Worm (Caenorhabditis elegans) whole organism, L4 larva: ENCODE results near the gene F49C12.2.

Experiments
- aly-2 ChIP-seq: sonication (generic microtip); optimal IDR thresholded peaks from 2 replicates; lab custom pipeline; 2018; ENCODE audit warnings: missing biosample characterization, missing genetic modification characterization
- ama-1 ChIP-seq: fragments of 150-350 bp; optimal IDR thresholded peaks from 2 replicates; lab custom pipeline; 2014; ENCODE audit warnings: inconsistent platforms, mixed read lengths
- ceh-44 ChIP-seq: fragments of 200-800 bp; sonication (Bioruptor generic); IDR thresholded peaks from 2 replicates; pipeline ENCODE4 v1.3.6; 2022; ENCODE audit warnings: missing genetic modification reagents, missing genetic modification characterization, missing compliant biosample characterization
- egl-27 ChIP-seq: sonication (generic microtip); optimal IDR thresholded peaks from 3 replicates; lab custom pipeline; 2017; ENCODE audit warnings: missing biosample characterization, missing genetic modification reagents, missing genetic modification characterization
- fkh-10 ChIP-seq: fragments of 150-350 bp; optimal IDR thresholded peaks from 2 replicates; lab custom pipeline; 2014; ENCODE audit warnings: missing biosample characterization, missing genetic modification reagents, missing genetic modification characterization
- hif-1 ChIP-seq, 2 experiments: sonication (generic microtip); optimal IDR thresholded peaks; 2 replicates each; lab custom pipeline; 2016 to 2017; ENCODE audit warnings: missing compliant biosample characterization in 2 of 2, missing genetic modification characterization in 2 of 2, missing genetic modification reagents in 2 of 2, missing genotype in 2 of 2, mild to moderate bottlenecking in 1 of 2
- lin-39 ChIP-seq: fragments of 150-350 bp; optimal IDR thresholded peaks from 2 replicates; lab custom pipeline; 2014; ENCODE audit warnings: missing biosample characterization, missing genetic modification reagents, missing genetic modification characterization
- lsy-2 ChIP-seq, 2 experiments: fragments of 150-350 bp in 1 of 2; sonication (generic microtip) in 1 of 2; optimal IDR thresholded peaks; 2 replicates each; lab custom pipeline; 2014 to 2017; ENCODE audit warnings: missing biosample characterization in 2 of 2, missing genetic modification characterization in 2 of 2
- nhr-11 ChIP-seq: fragments of 150-350 bp; optimal IDR thresholded peaks from 2 replicates; lab custom pipeline; 2014; ENCODE audit warnings: missing biosample characterization, missing genetic modification characterization
- pqm-1 ChIP-seq: sonication (generic microtip); optimal IDR thresholded peaks from 2 replicates; lab custom pipeline; 2017; ENCODE audit warnings: missing biosample characterization, missing genetic modification characterization
- skn-1 ChIP-seq: fragments of 150-350 bp; optimal IDR thresholded peaks from 2 replicates; lab custom pipeline; 2014; ENCODE audit warnings: missing biosample characterization, missing genetic modification characterization
- unc-62 ChIP-seq, 3 experiments: fragments of 150-350 bp in 1 of 3; sonication (generic microtip); optimal IDR thresholded peaks in 2 of 3; peaks in 1 of 3; 1 replicate in 1 of 3; 2 replicates in 2 of 3; lab custom pipeline; 2014 to 2017; ENCODE audit warnings: missing biosample characterization in 3 of 3, missing genetic modification characterization in 3 of 3, missing genetic modification reagents in 3 of 3, missing genotype in 1 of 3
- zip-2 ChIP-seq: fragments of 150-350 bp; optimal IDR thresholded peaks from 2 replicates; lab custom pipeline; 2014; ENCODE audit warnings: missing biosample characterization, missing genetic modification characterization
- ztf-11 ChIP-seq: fragments of 150-350 bp; optimal IDR thresholded peaks from 2 replicates; lab custom pipeline; 2014; ENCODE audit warnings: missing biosample characterization, missing genetic modification characterization

ce11 chrIV:9251079-9251478 is 48.0 kb downstream of the F49C12.2 start, which contains the start of gene Y11D7A.8:
- TF ChIP-seq nhr-11 = no peak
- TF ChIP-seq fkh-10 (GFP tag; lab: Kevin White, UChicago) = no peak
- TF ChIP-seq pqm-1 (tag; lab: Kevin White, UChicago) = no peak
- no peak for TF ChIP-seq ztf-11 (tag; lab: Kevin White, UChicago)
- no peak for TF ChIP-seq zip-2
- no peak for TF ChIP-seq ama-1 (lab: Kevin White, UChicago)
- no peak for TF ChIP-seq lsy-2 (tag; optimal IDR thresholded peaks at IDR 0.05; lab: Kevin White, UChicago)
- TF ChIP-seq lin-39 (tag; lab: Kevin White, UChicago) = no peak
- TF ChIP-seq egl-27 (tag; lab: Kevin White, UChicago) = no peak
- TF ChIP-seq ceh-44 (GFP tag; lab: Robert Waterston, UW) = no peak
- no peak for TF ChIP-seq hif-1 (tag; optimal IDR thresholded peaks at IDR 0.05; lab: Kevin White, UChicago)
- no peak for TF ChIP-seq unc-62 (GFP tag; optimal IDR thresholded peaks at IDR 0.05 in 1 of 2; lab: Kevin White, UChicago)
- no peak for TF ChIP-seq unc-62 (tag; optimal IDR thresholded peaks at IDR 0.05; lab: Kevin White, UChicago)
- TF ChIP-seq aly-2 (tag; lab: Kevin White, UChicago) = no peak
- TF ChIP-seq skn-1 (tag; lab: Kevin White, UChicago) = no peak
